Worm (Caenorhabditis elegans): Measurements from ENCODE around the gene idpc-2.

idpc-2 gene

DNA sequence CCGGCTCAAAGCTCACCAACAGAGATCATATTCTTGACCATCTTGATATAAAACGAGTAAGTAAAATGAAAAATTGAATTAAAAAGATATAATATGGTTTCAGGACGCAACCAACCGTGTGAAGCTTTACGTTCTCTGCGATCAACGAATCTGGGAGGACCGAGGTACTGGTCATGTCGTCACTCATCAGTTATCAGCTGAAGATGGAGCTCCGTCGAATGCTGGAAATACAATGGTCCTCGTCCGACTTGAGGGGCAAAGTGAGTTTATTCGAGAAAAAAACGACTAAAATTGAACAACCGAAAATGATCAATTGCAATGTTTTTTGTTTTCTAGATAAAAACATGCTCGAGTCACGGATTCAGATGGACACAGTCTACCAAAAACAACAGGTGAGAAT lies 12.6 kb downstream of the idpc-2 start:
- TF ChIP-seq ama-1 (optimal IDR thresholded peaks at IDR 0.05), result no peak
- no peak for TF ChIP-seq nhr-10 (tag; optimal IDR thresholded peaks at IDR 0.05)
- no peak for TF ChIP-seq ZK546.5 (tag; optimal IDR thresholded peaks at IDR 0.05)

DNA sequence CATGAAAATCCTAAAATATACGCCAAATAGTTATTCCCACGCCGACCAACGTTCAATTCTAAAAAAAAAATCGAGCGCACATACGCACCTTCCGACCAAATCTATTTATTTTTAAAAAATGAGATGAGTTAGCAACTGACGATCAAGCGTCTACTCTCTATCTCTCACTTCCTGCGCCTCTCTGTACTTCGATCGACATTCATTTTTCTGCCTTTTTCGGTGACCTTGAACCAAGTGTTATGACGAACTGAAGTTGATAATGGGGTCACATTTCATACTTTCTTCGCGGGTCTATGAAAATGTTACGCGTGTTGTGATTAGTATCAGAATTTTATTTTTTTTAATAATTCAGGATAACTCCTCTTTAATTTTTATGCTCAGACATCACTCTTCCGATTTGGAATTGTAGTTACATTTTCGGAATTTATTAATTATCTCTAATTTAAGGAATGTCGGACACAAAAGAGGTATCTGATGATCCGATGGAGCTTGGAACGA lies 13.7 kb downstream of the idpc-2 start, which contains the start of gene smk-1:
smk-1 (plus strand) TSS at position 448 of the 498 bp plus-strand sequence.
- no peak for TF ChIP-seq unc-55 (GFP tag; optimal IDR thresholded peaks at IDR 0.05)
- TF ChIP-seq sma-9 (GFP tag; optimal IDR thresholded peaks at IDR 0.05), result peak; percentile 67
- no peak for TF ChIP-seq sma-9 (tag; optimal IDR thresholded peaks at IDR 0.05)
- no peak for TF ChIP-seq mdl-1 (tag; optimal IDR thresholded peaks at IDR 0.05)
- peak; percentile 49 for TF ChIP-seq nhr-21 (tag; optimal IDR thresholded peaks at IDR 0.05)
- peak; percentile 17 for TF ChIP-seq sem-4 (tag; optimal IDR thresholded peaks at IDR 0.05)
- TF ChIP-seq sma-3 (GFP tag; optimal IDR thresholded peaks at IDR 0.05), result peak; percentile 39
- TF ChIP-seq fos-1 (tag; optimal IDR thresholded peaks at IDR 0.05), result peak; percentile 50
- peak; percentile 27 for TF ChIP-seq crh-2 (tag; optimal IDR thresholded peaks at IDR 0.05)
- TF ChIP-seq gmeb-1 (tag; optimal IDR thresholded peaks at IDR 0.05), result peak; percentile 26
- TF ChIP-seq elt-1 (tag; optimal IDR thresholded peaks at IDR 0.05), result no peak
- peak; percentile 22 for TF ChIP-seq blmp-1 (tag; optimal IDR thresholded peaks at IDR 0.05; ENCODE audit: insufficient read depth)
- TF ChIP-seq ztf-4 (tag; optimal IDR thresholded peaks at IDR 0.05), result peak; percentile 41
- TF ChIP-seq nhr-25 (tag; optimal IDR thresholded peaks at IDR 0.05), result peak; percentile 82
- TF ChIP-seq C34F6.9 (tag; optimal IDR thresholded peaks at IDR 0.05), result peak; percentile 22
- TF ChIP-seq lin-11 (tag; optimal IDR thresholded peaks at IDR 0.05), result no peak
- no peak for TF ChIP-seq elt-3 (tag; optimal IDR thresholded peaks at IDR 0.05)

DNA sequence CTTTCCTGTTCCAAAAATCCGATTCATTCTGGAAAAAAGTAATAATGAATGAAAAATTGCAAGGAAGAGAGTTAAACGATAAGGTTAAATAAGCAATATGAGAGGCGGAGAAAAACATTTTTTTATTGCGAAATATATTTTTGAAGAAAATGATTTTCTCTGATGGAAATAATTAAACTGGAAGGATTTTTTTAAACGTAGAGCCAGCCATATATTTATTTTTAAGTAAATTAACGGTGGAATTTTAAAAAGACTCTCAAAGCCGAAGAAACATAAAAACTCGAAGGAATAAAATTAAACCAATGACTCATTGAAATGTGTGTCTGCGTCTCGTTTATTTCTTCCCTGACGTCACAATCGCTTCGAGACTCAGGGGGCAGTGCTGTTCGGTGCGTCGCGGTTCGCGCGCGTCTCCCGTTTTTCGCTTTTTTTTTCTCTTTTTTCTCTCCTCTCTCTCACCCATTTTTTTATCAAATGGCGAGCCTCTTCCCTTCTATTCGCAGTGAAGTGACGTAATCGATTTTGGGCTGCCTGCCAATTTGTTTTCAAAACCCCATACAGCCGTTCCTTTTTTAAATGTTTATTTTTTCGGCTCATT lies 14.9 kb downstream of the idpc-2 start, which contains the start of gene vps-60:
vps-60 (minus strand) TSS at position 30 of the 598 bp plus-strand sequence.
- peak; percentile 74 to 93 for TF ChIP-seq lsy-2 (tag; optimal IDR thresholded peaks at IDR 0.05)
- peak; percentile 64 for TF ChIP-seq ama-1 (optimal IDR thresholded peaks at IDR 0.05)
- TF ChIP-seq ceh-16 (tag; optimal IDR thresholded peaks at IDR 0.05), result peak; percentile 30
- no peak for TF ChIP-seq peb-1 (tag; optimal IDR thresholded peaks at IDR 0.05)
- peak; percentile 91 for TF ChIP-seq blmp-1 (tag; optimal IDR thresholded peaks at IDR 0.05; ENCODE audit: insufficient read depth)
- peak; percentile 86 for TF ChIP-seq snpc-4 (tag; optimal IDR thresholded peaks at IDR 0.05)
- peak; percentile 84 for TF ChIP-seq nhr-25 (tag; optimal IDR thresholded peaks at IDR 0.05)
- TF ChIP-seq mab-5 (tag; optimal IDR thresholded peaks at IDR 0.05), result peak; percentile 85
- no peak for TF ChIP-seq mbf-1 (tag; optimal IDR thresholded peaks at IDR 0.05)
- TF ChIP-seq sma-3 (GFP tag; optimal IDR thresholded peaks at IDR 0.05), result peak; percentile 94
- peak; percentile 94 for TF ChIP-seq lin-13 (GFP tag; optimal IDR thresholded peaks at IDR 0.05)
- peak; percentile 99 for TF ChIP-seq unc-55 (GFP tag; optimal IDR thresholded peaks at IDR 0.05)
- peak; percentile 27 for TF ChIP-seq ZK546.5 (tag; optimal IDR thresholded peaks at IDR 0.05)
- TF ChIP-seq unc-39 (tag; optimal IDR thresholded peaks at IDR 0.05), result no peak
- TF ChIP-seq sma-9 (GFP tag; optimal IDR thresholded peaks at IDR 0.05), result peak; percentile 94
- TF ChIP-seq sma-9 (tag; optimal IDR thresholded peaks at IDR 0.05), result no peak
- TF ChIP-seq skn-1 (tag; optimal IDR thresholded peaks at IDR 0.05), result peak; percentile 14
- TF ChIP-seq nhr-23 (tag; optimal IDR thresholded peaks at IDR 0.05), result no peak
- no peak for TF ChIP-seq ztf-1 (GFP tag; conservative IDR thresholded peaks at IDR 0.05)
- no peak for TF ChIP-seq elt-3 (tag; optimal IDR thresholded peaks at IDR 0.05)
- peak; percentile 90 for TF ChIP-seq sem-4 (tag; optimal IDR thresholded peaks at IDR 0.05)
- TF ChIP-seq ztf-4 (tag; optimal IDR thresholded peaks at IDR 0.05), result peak; percentile 90
- TF ChIP-seq nhr-12 (tag; optimal IDR thresholded peaks at IDR 0.05), result no peak
- TF ChIP-seq nhr-6 (tag; optimal IDR thresholded peaks at IDR 0.05), result peak; percentile 76
- TF ChIP-seq dmd-4 (tag; optimal IDR thresholded peaks at IDR 0.05), result no peak
- peak; percentile 75 for TF ChIP-seq Y55F3AM.14 (GFP tag; optimal IDR thresholded peaks at IDR 0.05)
- peak; percentile 20 for TF ChIP-seq nhr-10 (tag; optimal IDR thresholded peaks at IDR 0.05)
- peak; percentile 29 to 72 for TF ChIP-seq mdl-1 (tag; optimal IDR thresholded peaks at IDR 0.05)
- TF ChIP-seq ceh-82 (tag; optimal IDR thresholded peaks at IDR 0.05), result no peak
- TF ChIP-seq crh-2 (tag; optimal IDR thresholded peaks at IDR 0.05), result peak; percentile 98
- no peak for TF ChIP-seq nhr-237 (tag; optimal IDR thresholded peaks at IDR 0.05)
- TF ChIP-seq unc-62 (GFP tag; optimal IDR thresholded peaks at IDR 0.05), result peak; percentile 51
- TF ChIP-seq elt-1 (tag; optimal IDR thresholded peaks at IDR 0.05), result no peak
- peak; percentile 90 for TF ChIP-seq F13H6.1 (tag; optimal IDR thresholded peaks at IDR 0.05)
- TF ChIP-seq nhr-11 (tag; optimal IDR thresholded peaks at IDR 0.05), result no peak
- TF ChIP-seq alr-1 (tag; optimal IDR thresholded peaks at IDR 0.05), result no peak
- no peak for TF ChIP-seq R02D3.7 (tag; optimal IDR thresholded peaks at IDR 0.05)
- TF ChIP-seq zag-1 (tag; optimal IDR thresholded peaks at IDR 0.05), result peak; percentile 84
- peak; percentile 100 for TF ChIP-seq fos-1 (tag; optimal IDR thresholded peaks at IDR 0.05)
- TF ChIP-seq nhr-129 (tag; optimal IDR thresholded peaks at IDR 0.05), result peak; percentile 92
- TF ChIP-seq lin-11 (tag; optimal IDR thresholded peaks at IDR 0.05), result peak; percentile 91
- TF ChIP-seq nhr-21 (tag; optimal IDR thresholded peaks at IDR 0.05), result peak; percentile 87
- no peak for TF ChIP-seq nhr-77 (tag; optimal IDR thresholded peaks at IDR 0.05)
- TF ChIP-seq ztf-11 (tag; optimal IDR thresholded peaks at IDR 0.05), result no peak
- TF ChIP-seq egl-27 (tag; optimal IDR thresholded peaks at IDR 0.05), result peak; percentile 71
- TF ChIP-seq C34F6.9 (tag; optimal IDR thresholded peaks at IDR 0.05), result peak; percentile 98
